Worm (Caenorhabditis elegans): Measurements from ENCODE around the gene F40H6.5.

DNA sequence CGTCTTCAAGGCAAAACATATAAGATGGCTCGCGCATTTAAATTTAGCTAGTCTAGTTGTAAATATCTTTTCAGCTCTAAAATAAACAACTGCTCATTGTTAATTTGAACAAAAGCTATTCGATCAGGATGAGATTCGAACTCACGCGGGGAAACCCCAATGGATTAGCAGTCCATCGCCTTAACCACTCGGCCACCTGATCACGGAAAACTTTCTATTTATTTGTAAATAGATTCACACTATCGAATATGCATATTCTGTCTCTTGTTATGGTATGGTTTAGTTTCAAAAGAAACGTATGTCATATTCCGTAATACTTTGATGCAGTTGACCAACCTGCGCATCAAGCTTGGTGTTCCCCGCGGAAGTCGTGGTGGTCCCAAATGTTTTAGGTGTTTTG, 573 bp upstream of the F40H6.5 start:
- no peak for TF ChIP-seq ceh-16 (tag; optimal IDR thresholded peaks at IDR 0.05)
- TF ChIP-seq dmd-4 (tag; optimal IDR thresholded peaks at IDR 0.05) = no peak
- no peak for TF ChIP-seq sma-3 (GFP tag; optimal IDR thresholded peaks at IDR 0.05)
- TF ChIP-seq snpc-4 (tag; optimal IDR thresholded peaks at IDR 0.05) = no peak
- TF ChIP-seq elt-3 (tag; optimal IDR thresholded peaks at IDR 0.05) = no peak
- no peak for TF ChIP-seq ztf-4 (tag; optimal IDR thresholded peaks at IDR 0.05)
- no peak for TF ChIP-seq fos-1 (tag; optimal IDR thresholded peaks at IDR 0.05)
- no peak for TF ChIP-seq lsy-2 (tag; optimal IDR thresholded peaks at IDR 0.05)
- no peak for TF ChIP-seq ztf-11 (tag; optimal IDR thresholded peaks at IDR 0.05)
- no peak for TF ChIP-seq ceh-82 (tag; optimal IDR thresholded peaks at IDR 0.05)

Data from whole organism, L2 larva.